Fruit fly (Drosophila melanogaster) ovary, adult (tissue): Measurements from ENCODE around the gene CG7110.
"Not testable (repeated sequence)": the region's sequence is repeated elsewhere in the genome, so short reads cannot be mapped to it uniquely, and the experiment has no call there.

Experiments used
- CG17801 ChIP-seq: fragments of 200-800 bp; optimal IDR thresholded peaks from 2 replicates; lab custom pipeline; 2019; ENCODE audit warnings: missing biosample characterization, mild to moderate bottlenecking, missing genetic modification characterization, moderate library complexity; ENCODE audit not compliant: partially characterized antibody

The CG7110 gene

dm6 chr2L:13449397-13449796 lies 50.6 kb downstream of the CG7110 start, which contains the start of gene Hsp60D:
TSS of gene Hsp60D (minus strand) at chr2L:13449497.
- TF ChIP-seq CG17801 (GFP tag; lab: Kevin White, UChicago), result not testable (repeated sequence)

dm6 chr2L:13457037-13457547 lies 58.3 kb downstream of the CG7110 start, which contains the start of gene CG42809:
TSS of gene CG42809 (plus strand) at chr2L:13457497.
- no peak for TF ChIP-seq CG17801 (GFP tag; lab: Kevin White, UChicago)

dm6 chr2L:13458991-13459731 lies 60.4 kb downstream of the CG7110 start, which contains the start of gene CG42810:
TSS of gene CG42810 (plus strand) at chr2L:13459681.
- TF ChIP-seq CG17801 (GFP tag; lab: Kevin White, UChicago), result no peak
